Worm (Caenorhabditis elegans) whole organism, L4/young adult: ENCODE results near the gene srv-16.

Experiments used
- W03F9.2 ChIP-seq: fragments of 150-350 bp; optimal IDR thresholded peaks from 2 replicates; lab custom pipeline; 2014; ENCODE audit warnings: missing biosample characterization, missing genetic modification characterization
- dao-5 ChIP-seq: sonication (generic microtip); optimal IDR thresholded peaks from 2 replicates; lab custom pipeline; 2016; ENCODE audit warnings: missing genotype, missing genetic modification characterization, moderate library complexity, missing compliant biosample characterization
- him-1 ChIP-seq: sonication (generic microtip); optimal IDR thresholded peaks from 2 replicates; lab custom pipeline; 2016; ENCODE audit warnings: missing genotype, missing genetic modification reagents, missing genetic modification characterization, missing compliant biosample characterization

srv-16 gene

ce11 chrIV:15933814-15934213, at the start of gene srv-16:
Gene srv-16, minus strand, starts transcription at chrIV:15933914.
- TF ChIP-seq him-1 (tag; lab: Kevin White, UChicago) (no peak), dao-5 (tag; lab: Kevin White, UChicago) (no peak), W03F9.2 (tag; lab: Kevin White, UChicago) (no peak)

- TF ChIP-seq him-1 (tag; lab: Kevin White, UChicago) = no peak
- TF ChIP-seq dao-5 (tag; lab: Kevin White, UChicago) = no peak
- no peak for TF ChIP-seq W03F9.2 (tag; lab: Kevin White, UChicago)
Measured at ce11 chrIV:15964307-15964706, 30.6 kb upstream of the srv-16 start, which contains the start of gene Y105C5B.18. Gene Y105C5B.18, plus strand, starts transcription at chrIV:15964607.

- no peak for TF ChIP-seq dao-5 (tag; lab: Kevin White, UChicago)
- TF ChIP-seq W03F9.2 (tag; lab: Kevin White, UChicago) = no peak
- no peak for TF ChIP-seq him-1 (tag; lab: Kevin White, UChicago)
Measured at ce11 chrIV:15962801-15963200, 29.1 kb upstream of the srv-16 start, which contains the start of gene Y105C5B.17. Gene Y105C5B.17, plus strand, starts transcription at chrIV:15963101.

ce11 chrIV:15962219-15962762, 28.6 kb upstream of the srv-16 start, which contains the start of gene lgc-19:
Gene lgc-19, minus strand, starts transcription at chrIV:15962712.
- TF ChIP-seq W03F9.2 (tag; lab: Kevin White, UChicago) (no peak), dao-5 (tag; lab: Kevin White, UChicago) (no peak)

ce11 chrIV:15961069-15961468, 27.4 kb upstream of the srv-16 start:
- no peak for TF ChIP-seq him-1 (tag; lab: Kevin White, UChicago)
- no peak for TF ChIP-seq W03F9.2 (tag; lab: Kevin White, UChicago)
- no peak for TF ChIP-seq dao-5 (tag; lab: Kevin White, UChicago)

- TF ChIP-seq W03F9.2 (tag; lab: Kevin White, UChicago) (no peak), dao-5 (tag; lab: Kevin White, UChicago) (no peak), him-1 (tag; lab: Kevin White, UChicago) (no peak)
Measured at ce11 chrIV:15955349-15955748, 21.6 kb upstream of the srv-16 start.

ce11 chrIV:15953689-15954088, 20.0 kb upstream of the srv-16 start:
- TF ChIP-seq him-1 (tag; lab: Kevin White, UChicago) (no peak), W03F9.2 (tag; lab: Kevin White, UChicago) (no peak), dao-5 (tag; lab: Kevin White, UChicago) (no peak)

ce11 chrIV:15951640-15952039, 17.9 kb upstream of the srv-16 start, which contains the start of gene Y105C5B.15:
Gene Y105C5B.15, plus strand, starts transcription at chrIV:15951936.
- TF ChIP-seq dao-5 (tag; lab: Kevin White, UChicago) (no peak), him-1 (tag; lab: Kevin White, UChicago) (no peak), W03F9.2 (tag; lab: Kevin White, UChicago) (no peak)

ce11 chrIV:15950838-15951581, 17.3 kb upstream of the srv-16 start, which contains the start of gene ifas-3:
Gene ifas-3, minus strand, starts transcription at chrIV:15950888.
- TF ChIP-seq W03F9.2 (tag; lab: Kevin White, UChicago) (no peak), him-1 (tag; lab: Kevin White, UChicago) (no peak), dao-5 (tag; lab: Kevin White, UChicago) (no peak)

- TF ChIP-seq W03F9.2 (tag; lab: Kevin White, UChicago) = no peak
- no peak for TF ChIP-seq him-1 (tag; lab: Kevin White, UChicago)
- TF ChIP-seq dao-5 (tag; lab: Kevin White, UChicago) = no peak
Measured at ce11 chrIV:15949995-15950394, 16.3 kb upstream of the srv-16 start.

- TF ChIP-seq dao-5 (tag; lab: Kevin White, UChicago) (no peak), W03F9.2 (tag; lab: Kevin White, UChicago) (no peak), him-1 (tag; lab: Kevin White, UChicago) (no peak)
Measured at ce11 chrIV:15946507-15946906, 12.8 kb upstream of the srv-16 start, which contains the start of gene skr-10. Gene skr-10, plus strand, starts transcription at chrIV:15946807.

- TF ChIP-seq W03F9.2 (tag; lab: Kevin White, UChicago) = no peak
- TF ChIP-seq him-1 (tag; lab: Kevin White, UChicago) = no peak
- no peak for TF ChIP-seq dao-5 (tag; lab: Kevin White, UChicago)
Measured at ce11 chrIV:15941403-15941802, 7.7 kb upstream of the srv-16 start, which contains the start of gene Y105C5B.11. Gene Y105C5B.11, minus strand, starts transcription at chrIV:15941503.

- TF ChIP-seq dao-5 (tag; lab: Kevin White, UChicago) (no peak), W03F9.2 (tag; lab: Kevin White, UChicago) (no peak), him-1 (tag; lab: Kevin White, UChicago) (no peak)
Measured at ce11 chrIV:15940811-15941210, 7.1 kb upstream of the srv-16 start.
